Fruit fly (Drosophila melanogaster) whole organism, embryonic: ENCODE results near the gene CG5665.

Source experiments
- CG12942 ChIP-seq: fragments of 200-800 bp; sonication (Bioruptor generic); optimal IDR thresholded peaks from 3 replicates; lab custom pipeline; 2016; ENCODE audit warnings: missing biosample characterization, missing genetic modification characterization
- CG3847 ChIP-seq: fragments of 200-800 bp; sonication (Bioruptor generic); IDR thresholded peaks from 2 replicates; pipeline ENCODE4 v1.3.6; 2022; ENCODE audit warnings: missing biosample characterization, missing genetic modification characterization
- unpg ChIP-seq: fragments of 200-800 bp; sonication (Bioruptor generic); optimal IDR thresholded peaks from 3 replicates; lab custom pipeline; 2018; ENCODE audit warnings: missing biosample characterization, mild to moderate bottlenecking, missing genetic modification characterization, moderate library complexity

- TF ChIP-seq CG12942 (GFP tag; lab: Kevin White, UChicago), result peak; percentile 79
- TF ChIP-seq CG3847 (GFP tag; lab: Robert Waterston, UW), result peak; percentile 73
- peak; percentile 89 for TF ChIP-seq unpg (GFP tag; lab: Kevin White, UChicago)
Measured at dm6 chr3L:20398243-20399222, 40.2 kb downstream of the CG5665 start.
